Worm (Caenorhabditis elegans): ENCODE measurements around the gene seu-1.

The seu-1 gene

ce11 chrIV:6336748-6337147, 7.3 kb downstream of the seu-1 start (continued):
- TF ChIP-seq repo-1 (tag; optimal IDR thresholded peaks at IDR 0.05), result peak; percentile 84
- peak; percentile 97 for TF ChIP-seq chd-7 (tag; optimal IDR thresholded peaks at IDR 0.05)
- no peak for TF ChIP-seq hlh-26 (GFP tag; conservative IDR thresholded peaks at IDR 0.05)
- TF ChIP-seq madf-6 (GFP tag; IDR thresholded peaks at IDR 0.05), result peak; percentile 48; the same call in 1 of the 2 replicates
- TF ChIP-seq him-1 (tag; optimal IDR thresholded peaks at IDR 0.05), result no peak
- peak; percentile 83 for TF ChIP-seq madf-10 (tag; optimal IDR thresholded peaks at IDR 0.05)
- peak; percentile 87 for TF ChIP-seq zfh-2 (GFP tag; conservative IDR thresholded peaks at IDR 0.05)
- peak; percentile 45 for TF ChIP-seq B0035.1 (tag; optimal IDR thresholded peaks at IDR 0.05)
- TF ChIP-seq let-526 (GFP tag; IDR thresholded peaks at IDR 0.05), result peak; percentile 83
- no peak for TF ChIP-seq C17E4.6 (GFP tag; IDR thresholded peaks at IDR 0.05)
- TF ChIP-seq rec-8 (tag; optimal IDR thresholded peaks at IDR 0.05), result no peak
- TF ChIP-seq ccch-3 (GFP tag; optimal IDR thresholded peaks at IDR 0.05), result no peak
- no peak for TF ChIP-seq ztf-28 (GFP tag; IDR thresholded peaks at IDR 0.05)
- peak; percentile 46; the same call in 1 of the 2 replicates for TF ChIP-seq hmg-20 (GFP tag; IDR thresholded peaks at IDR 0.05)
- 0 out of 2 replicates have a peak, but pooled peaks have one; percentile 41 for TF ChIP-seq ceh-40 (GFP tag; IDR thresholded peaks at IDR 0.05)
- TF ChIP-seq mxl-1 (tag; optimal IDR thresholded peaks at IDR 0.05), result no peak
- TF ChIP-seq D2030.7 (GFP tag; IDR thresholded peaks at IDR 0.05), result no peak
- TF ChIP-seq ztf-18 (tag; optimal IDR thresholded peaks at IDR 0.05), result peak; percentile 55
- no peak for TF ChIP-seq hlh-12 (tag; optimal IDR thresholded peaks at IDR 0.05)
- peak; percentile 52 for TF ChIP-seq dpff-1 (tag; optimal IDR thresholded peaks at IDR 0.05)
- TF ChIP-seq bed-2 (GFP tag; IDR thresholded peaks at IDR 0.05), result no peak
- TF ChIP-seq xnd-1 (tag; optimal IDR thresholded peaks at IDR 0.05), result no peak
- no peak for TF ChIP-seq lsl-1 (GFP tag; optimal IDR thresholded peaks at IDR 0.05)
- TF ChIP-seq B0261.1 (tag; optimal IDR thresholded peaks at IDR 0.05), result peak; percentile 2
- no peak for TF ChIP-seq snpc-1.1 (tag; optimal IDR thresholded peaks at IDR 0.05; ENCODE audit: insufficient read depth)
- TF ChIP-seq sdz-38 (tag; optimal IDR thresholded peaks at IDR 0.05), result no peak
- no peak for TF ChIP-seq madf-8 (GFP tag; conservative IDR thresholded peaks at IDR 0.05)
- TF ChIP-seq F57C9.4 (tag; optimal IDR thresholded peaks at IDR 0.05), result no peak
- TF ChIP-seq lin-54 (GFP tag; optimal IDR thresholded peaks at IDR 0.05), result peak; percentile 70
- TF ChIP-seq egrh-3 (GFP tag; IDR thresholded peaks at IDR 0.05), result 0 out of 2 replicates have a peak, but pooled peaks have one; percentile 5
- peak; percentile 56 for TF ChIP-seq F33H1.4 (GFP tag; IDR thresholded peaks at IDR 0.05)
- TF ChIP-seq lir-1 (GFP tag; conservative IDR thresholded peaks at IDR 0.05), result peak; percentile 86
- peak; percentile 84 for TF ChIP-seq pbrm-1 (GFP tag; IDR thresholded peaks at IDR 0.05)
- TF ChIP-seq nfya-1 (tag; optimal IDR thresholded peaks at IDR 0.05; ENCODE audit: borderline replicate concordance, insufficient read depth), result no peak
- TF ChIP-seq nhr-90 (tag; optimal IDR thresholded peaks at IDR 0.05), result peak; percentile 78
- TF ChIP-seq cebp-2 (GFP tag; IDR thresholded peaks at IDR 0.05), result peak; percentile 32; the same call in 1 of the 2 replicates
- 0 out of 2 replicates have a peak, but pooled peaks have one; percentile 19 for TF ChIP-seq F37B4.10 (GFP tag; IDR thresholded peaks at IDR 0.05)
- peak; percentile 98 for TF ChIP-seq attf-5 (GFP tag; optimal IDR thresholded peaks at IDR 0.05)
- TF ChIP-seq hsf-1 (GFP tag; IDR thresholded peaks at IDR 0.05), result no peak
- peak; percentile 89 for TF ChIP-seq ekl-4 (GFP tag; IDR thresholded peaks at IDR 0.05)
- peak; percentile 95 for TF ChIP-seq nhr-80 (tag; optimal IDR thresholded peaks at IDR 0.05)
- peak; percentile 96 for TF ChIP-seq lin-40 (tag; optimal IDR thresholded peaks at IDR 0.05)
- TF ChIP-seq let-607 (tag; optimal IDR thresholded peaks at IDR 0.05), result peak; percentile 73 to 90
- TF ChIP-seq Y53F4B.3 (GFP tag; IDR thresholded peaks at IDR 0.05), result no peak
- peak; percentile 97 for TF ChIP-seq B0336.3 (GFP tag; IDR thresholded peaks at IDR 0.05)
- TF ChIP-seq T26A5.8 (tag; optimal IDR thresholded peaks at IDR 0.05), result no peak
- peak; percentile 71; the same call in 1 of the 2 replicates for TF ChIP-seq lin-26 (GFP tag; IDR thresholded peaks at IDR 0.05)
- no peak for TF ChIP-seq Y79H2A.3 (GFP tag; conservative IDR thresholded peaks at IDR 0.05)
- TF ChIP-seq lag-1 (GFP tag; IDR thresholded peaks at IDR 0.05), result no peak
